Worm (Caenorhabditis elegans) whole organism, L4/young adult: ENCODE data around the gene ZK1193.2.

Experiments used
- dao-5 ChIP-seq: sonication (generic microtip); optimal IDR thresholded peaks from 2 replicates; lab custom pipeline; 2016; ENCODE audit warnings: missing genotype, missing genetic modification characterization, moderate library complexity, missing compliant biosample characterization
- him-1 ChIP-seq: sonication (generic microtip); optimal IDR thresholded peaks from 2 replicates; lab custom pipeline; 2016; ENCODE audit warnings: missing genotype, missing genetic modification reagents, missing genetic modification characterization, missing compliant biosample characterization

- TF ChIP-seq him-1, result no peak
- no peak for TF ChIP-seq dao-5 (tag; lab: Kevin White, UChicago)
Measured at ce11 chrX:425535-425934, at the start of gene ZK1193.2.
